Fruit fly (Drosophila melanogaster) whole organism, adult: ENCODE measurements around the gene CG31441.
A peak's percentile ranks its signal among the peaks of the same experiment; 100 is the strongest.

Experiments used
- CG11617 ChIP-seq: fragments of 200-800 bp; sonication (Bioruptor generic); optimal IDR thresholded peaks from 2 replicates; lab custom pipeline; 2017; ENCODE audit warnings: mild to moderate bottlenecking, missing biosample characterization, missing genetic modification reagents, missing genetic modification characterization
- CG12768 ChIP-seq: fragments of 200-800 bp; sonication (Bioruptor generic); optimal IDR thresholded peaks from 2 replicates; lab custom pipeline; 2017; ENCODE audit warnings: missing biosample characterization, missing genetic modification characterization, mild to moderate bottlenecking, moderate library complexity, missing genetic modification reagents
- CG14711 ChIP-seq: fragments of 200-800 bp; sonication (Bioruptor generic); optimal IDR thresholded peaks from 2 replicates; lab custom pipeline; 2018; ENCODE audit warnings: missing biosample characterization, mild to moderate bottlenecking, missing genetic modification characterization, moderate library complexity
- CG1620 ChIP-seq: fragments of 200-800 bp; sonication (Bioruptor generic); optimal IDR thresholded peaks from 2 replicates; lab custom pipeline; 2016; ENCODE audit warnings: missing biosample characterization, missing genetic modification characterization
- CG33017 ChIP-seq: fragments of 200-800 bp; sonication (Bioruptor generic); optimal IDR thresholded peaks from 2 replicates; lab custom pipeline; 2018; ENCODE audit warnings: missing biosample characterization, mild to moderate bottlenecking, missing genetic modification characterization, moderate library complexity
- CG5204 ChIP-seq: fragments of 200-800 bp; sonication (Bioruptor generic); optimal IDR thresholded peaks from 2 replicates; lab custom pipeline; 2016; ENCODE audit warnings: missing biosample characterization, missing genetic modification characterization
- CG7045 ChIP-seq: fragments of 200-800 bp; sonication (Bioruptor generic); optimal IDR thresholded peaks from 2 replicates; lab custom pipeline; 2017; ENCODE audit warnings: missing biosample characterization, mild to moderate bottlenecking, missing genetic modification characterization
- CG7101 ChIP-seq: fragments of 200-800 bp; sonication (Bioruptor generic); optimal IDR thresholded peaks from 2 replicates; lab custom pipeline; 2018; ENCODE audit warnings: missing biosample characterization, mild to moderate bottlenecking, missing genetic modification characterization, moderate library complexity
- Clk ChIP-seq: fragments of 200-800 bp; sonication (Bioruptor generic); optimal IDR thresholded peaks from 2 replicates; lab custom pipeline; 2017; ENCODE audit warnings: missing biosample characterization, missing genetic modification characterization
- Crg-1 ChIP-seq: fragments of 200-800 bp; sonication (Bioruptor generic); optimal IDR thresholded peaks from 2 replicates; lab custom pipeline; 2016; ENCODE audit warnings: missing biosample characterization, missing genetic modification characterization
- Hr96 ChIP-seq: fragments of 200-800 bp; sonication (Bioruptor generic); optimal IDR thresholded peaks from 2 replicates; lab custom pipeline; 2016; ENCODE audit warnings: missing biosample characterization, missing genetic modification characterization
- Mnt ChIP-seq: fragments of 200-800 bp; sonication (Bioruptor generic); optimal IDR thresholded peaks from 2 replicates; lab custom pipeline; 2016; ENCODE audit warnings: missing biosample characterization, mild to moderate bottlenecking, missing genetic modification characterization
- bab1 ChIP-seq: fragments of 200-800 bp; sonication (Bioruptor generic); optimal IDR thresholded peaks from 3 replicates; lab custom pipeline; 2019; ENCODE audit warnings: missing biosample characterization, mild to moderate bottlenecking, missing genetic modification characterization, moderate library complexity
- cic ChIP-seq: fragments of 200-800 bp; sonication (Bioruptor generic); optimal IDR thresholded peaks from 2 replicates; lab custom pipeline; 2017; ENCODE audit warnings: missing biosample characterization, mild to moderate bottlenecking, missing genetic modification characterization, moderate library complexity
- cnc ChIP-seq, 2 experiments: fragments of >200 bp; optimal IDR thresholded peaks; 2 replicates each; lab custom pipeline; 2017
- kay ChIP-seq: fragments of 200-800 bp; sonication (Bioruptor generic); peaks from one replicate; lab custom pipeline; 2016; ENCODE audit warnings: missing biosample characterization, missing genetic modification characterization, borderline replicate concordance
- ovo ChIP-seq: fragments of 200-800 bp; sonication (Bioruptor generic); optimal IDR thresholded peaks from 2 replicates; lab custom pipeline; 2016; ENCODE audit warnings: missing biosample characterization, missing genetic modification characterization
- pad ChIP-seq: fragments of 200-800 bp; sonication (Bioruptor generic); optimal IDR thresholded peaks from 3 replicates; lab custom pipeline; 2017; ENCODE audit warnings: missing biosample characterization, missing genetic modification characterization, mild to moderate bottlenecking, moderate library complexity, missing genetic modification reagents
- tj ChIP-seq: fragments of 200-800 bp; sonication (Bioruptor generic); optimal IDR thresholded peaks from 3 replicates; lab custom pipeline; 2017; ENCODE audit warnings: missing biosample characterization, mild to moderate bottlenecking, missing genetic modification characterization, moderate library complexity
- toe ChIP-seq: fragments of 200-800 bp; sonication (Bioruptor generic); optimal IDR thresholded peaks from 2 replicates; lab custom pipeline; 2016; ENCODE audit warnings: missing biosample characterization, missing genetic modification characterization

CG31441 gene

DNA sequence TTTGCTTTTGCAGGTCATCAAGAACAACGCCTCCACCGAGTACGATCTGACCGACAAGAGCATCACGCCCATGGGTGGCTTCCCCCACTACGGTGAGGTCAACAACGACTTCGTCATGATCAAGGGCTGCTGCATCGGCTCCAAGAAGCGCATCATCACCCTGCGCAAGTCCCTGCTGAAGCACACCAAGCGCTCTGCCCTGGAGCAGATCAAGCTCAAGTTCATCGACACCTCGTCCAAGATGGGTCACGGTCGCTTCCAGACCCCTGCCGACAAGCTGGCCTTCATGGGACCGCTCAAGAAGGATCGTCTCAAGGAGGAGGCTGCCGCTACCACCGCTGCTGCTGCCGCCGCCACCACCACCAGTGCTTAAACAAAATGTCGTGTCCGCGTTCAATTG lies 11.6 kb upstream of the CG31441 start:
- TF ChIP-seq Clk (GFP tag; lab: Kevin White, UChicago) = no peak
- no peak for TF ChIP-seq toe (GFP tag; lab: Kevin White, UChicago)
- no peak for TF ChIP-seq CG7045 (GFP tag; lab: Kevin White, UChicago)
- TF ChIP-seq pad = no peak
- no peak for TF ChIP-seq CG1620 (GFP tag; lab: Kevin White, UChicago)
- TF ChIP-seq cnc (optimal IDR thresholded peaks at IDR 0.05; lab: Kevin White, UChicago) = no peak
- TF ChIP-seq CG33017 (tag; lab: Kevin White, UChicago) = no peak

DNA sequence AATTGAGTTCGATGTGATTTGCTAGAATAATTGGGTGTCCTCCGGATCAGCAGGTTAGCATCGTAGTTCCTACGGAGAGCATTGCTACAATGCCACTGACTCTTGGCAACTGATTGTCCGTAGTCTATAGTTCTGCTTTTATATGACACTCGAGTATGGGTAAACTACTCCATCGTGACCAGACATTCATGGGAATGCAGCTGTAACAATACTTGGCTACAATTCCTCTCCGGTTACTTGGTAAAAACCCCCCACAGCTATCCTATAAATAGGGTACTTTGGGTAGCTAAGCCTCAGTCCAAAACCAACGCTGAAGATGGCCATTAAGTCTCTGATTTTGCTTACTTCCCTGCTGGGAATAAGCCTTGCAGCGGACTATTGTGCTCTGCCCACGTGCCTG lies 10.9 kb upstream of the CG31441 start, which contains the start of gene scpr-C:
scpr-C (plus strand) TSS at position 301 of the 400 bp plus-strand sequence.
- TF ChIP-seq CG1620 (GFP tag; lab: Kevin White, UChicago) (no peak), ovo (GFP tag; lab: Kevin White, UChicago) (no peak), CG7045 (GFP tag; lab: Kevin White, UChicago) (no peak)

DNA sequence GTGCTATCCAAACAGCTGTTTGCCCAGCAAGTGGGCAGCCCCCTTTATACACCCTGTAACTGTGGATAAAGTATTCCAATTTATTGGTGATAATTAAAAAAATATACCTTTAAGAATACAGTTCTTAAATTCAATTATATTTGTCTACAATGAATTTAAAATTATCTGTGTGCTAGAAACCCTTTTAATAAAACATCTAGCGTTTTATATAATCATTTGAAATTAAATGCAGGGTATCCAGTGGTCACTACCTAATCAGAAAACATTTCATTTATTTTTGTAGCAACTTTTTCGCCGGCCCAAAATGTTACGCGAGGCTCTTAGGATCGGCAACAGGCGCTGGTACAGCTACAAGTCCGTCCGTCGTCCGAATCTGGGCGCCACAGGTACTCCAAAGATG lies 9.6 kb upstream of the CG31441 start, which contains the start of gene CG17726:
CG17726 (plus strand) TSS at position 267 of the 400 bp plus-strand sequence.
- TF ChIP-seq Mnt (GFP tag; lab: Kevin White, UChicago) = peak; percentile 69
- TF ChIP-seq CG12768 (GFP tag; lab: Kevin White, UChicago) = peak; percentile 89
- TF ChIP-seq CG1620 (GFP tag; lab: Kevin White, UChicago) = peak; percentile 87
- TF ChIP-seq Clk (GFP tag; lab: Kevin White, UChicago) = no peak
- peak; percentile 97 for TF ChIP-seq CG14711 (tag; lab: Kevin White, UChicago)
- no peak for TF ChIP-seq toe (GFP tag; lab: Kevin White, UChicago)
- peak; percentile 99 for TF ChIP-seq CG7101 (tag; lab: Kevin White, UChicago)
- no peak for TF ChIP-seq cnc (optimal IDR thresholded peaks at IDR 0.05; lab: Kevin White, UChicago)
- peak; percentile 91 for TF ChIP-seq CG7045 (GFP tag; lab: Kevin White, UChicago)
- peak; percentile 87 for TF ChIP-seq ovo (GFP tag; lab: Kevin White, UChicago)
- TF ChIP-seq bab1 (GFP tag; lab: Kevin White, UChicago) = peak; percentile 98
- TF ChIP-seq pad = peak; percentile 66
- TF ChIP-seq CG5204 = no peak
- no peak for TF ChIP-seq kay (GFP tag; lab: Kevin White, UChicago)
- TF ChIP-seq Crg-1 (GFP tag; lab: Kevin White, UChicago) = peak; percentile 92
- TF ChIP-seq Hr96 (GFP tag; lab: Kevin White, UChicago) = no peak
- TF ChIP-seq CG33017 (tag; lab: Kevin White, UChicago) = peak; percentile 99
- peak; percentile 62 for TF ChIP-seq cic
- peak; percentile 68 for TF ChIP-seq tj
- TF ChIP-seq CG11617 (GFP tag; lab: Kevin White, UChicago) = peak; percentile 95

DNA sequence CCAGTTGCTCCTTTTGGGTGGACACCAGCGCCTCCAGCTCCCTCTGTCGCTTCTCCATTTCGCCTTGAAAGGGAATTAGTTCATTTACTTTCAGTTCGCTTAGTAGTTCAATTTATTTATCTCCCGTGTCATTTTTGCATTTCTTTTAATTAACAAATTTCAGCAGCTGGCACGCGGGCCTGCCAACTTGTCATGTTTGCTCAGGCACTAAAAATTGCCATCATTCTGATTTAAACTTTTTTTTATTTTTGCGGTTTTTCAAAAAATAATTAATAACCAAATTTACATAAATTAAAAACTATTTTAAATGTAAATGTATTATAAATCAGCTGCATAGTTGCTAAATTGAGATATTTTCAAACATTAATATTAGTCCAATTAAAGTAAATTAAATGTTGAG lies 5.7 kb upstream of the CG31441 start, which contains the start of gene GCC88:
GCC88 (minus strand) TSS at position 209 of the 400 bp plus-strand sequence.
- TF ChIP-seq cic = no peak
- no peak for TF ChIP-seq Hr96 (GFP tag; lab: Kevin White, UChicago)
- no peak for TF ChIP-seq cnc (optimal IDR thresholded peaks at IDR 0.05; lab: Kevin White, UChicago)
- no peak for TF ChIP-seq CG1620 (GFP tag; lab: Kevin White, UChicago)
- TF ChIP-seq toe (GFP tag; lab: Kevin White, UChicago) = no peak
- TF ChIP-seq bab1 (GFP tag; lab: Kevin White, UChicago) = no peak
- TF ChIP-seq CG12768 (GFP tag; lab: Kevin White, UChicago) = no peak

DNA sequence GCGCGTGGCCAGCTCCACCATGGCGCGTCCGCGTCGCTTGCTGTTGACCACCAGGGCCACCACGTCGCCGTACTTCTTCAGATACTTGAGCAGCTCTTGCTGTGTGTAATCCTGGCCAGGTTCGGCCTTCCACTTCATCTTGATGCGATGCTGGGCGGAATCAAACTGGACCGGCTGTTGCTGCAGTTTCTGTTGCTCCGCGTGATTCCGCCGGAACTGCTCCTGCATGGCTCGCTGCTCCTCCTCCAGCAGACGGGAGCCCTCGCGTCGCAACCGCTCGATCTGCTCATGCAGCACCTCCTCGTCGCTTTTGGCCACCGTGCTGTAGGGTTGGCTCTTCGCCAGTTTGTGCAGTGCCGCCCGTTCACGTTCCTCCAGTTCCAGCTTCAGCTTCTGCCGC lies 5.0 kb upstream of the CG31441 start:
- TF ChIP-seq CG11617 (GFP tag; lab: Kevin White, UChicago) = no peak
- no peak for TF ChIP-seq pad
- TF ChIP-seq bab1 (GFP tag; lab: Kevin White, UChicago) = no peak
- TF ChIP-seq CG5204 = no peak
- TF ChIP-seq cnc (optimal IDR thresholded peaks at IDR 0.05; lab: Kevin White, UChicago) = no peak
- no peak for TF ChIP-seq tj
- TF ChIP-seq Crg-1 (GFP tag; lab: Kevin White, UChicago) = no peak
- no peak for TF ChIP-seq ovo (GFP tag; lab: Kevin White, UChicago)
- no peak for TF ChIP-seq CG12768 (GFP tag; lab: Kevin White, UChicago)
- TF ChIP-seq Mnt (GFP tag; lab: Kevin White, UChicago) = no peak
- TF ChIP-seq cic = no peak
- no peak for TF ChIP-seq CG33017 (tag; lab: Kevin White, UChicago)
- no peak for TF ChIP-seq CG7101 (tag; lab: Kevin White, UChicago)
- TF ChIP-seq Clk (GFP tag; lab: Kevin White, UChicago) = no peak
- TF ChIP-seq toe (GFP tag; lab: Kevin White, UChicago) = no peak

DNA sequence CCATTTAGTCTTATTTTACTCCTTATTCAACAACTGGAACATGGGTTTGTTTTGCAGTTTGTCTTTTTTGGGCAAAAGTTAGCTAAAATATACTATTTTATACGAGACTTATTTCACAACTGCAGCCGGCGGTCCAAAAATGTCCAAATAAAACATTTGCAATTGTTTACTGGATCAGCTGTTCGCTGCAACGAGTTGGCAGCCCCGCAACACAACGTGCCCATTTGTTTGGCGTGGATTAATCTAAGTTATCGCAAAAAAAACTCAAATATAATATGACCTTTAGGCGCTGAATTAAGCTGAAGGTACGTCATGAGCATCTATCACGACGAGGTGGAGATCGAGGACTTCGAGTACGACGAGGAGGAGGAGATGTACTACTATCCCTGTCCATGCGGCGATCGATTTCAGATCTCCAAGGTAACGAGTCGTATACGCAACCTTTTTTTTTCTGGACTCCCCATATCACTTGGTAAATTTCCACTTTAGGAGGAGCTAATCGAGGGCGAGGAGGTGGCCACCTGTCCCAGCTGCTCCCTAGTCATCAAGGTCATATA lies 4.3 kb upstream of the CG31441 start, which contains the start of the genes CG17187 and Dph3:
CG17187 (minus strand) TSS at position 175 of the 557 bp plus-strand sequence.
Dph3 (plus strand) TSS at position 208 of the 557 bp plus-strand sequence.
- TF ChIP-seq CG5204 (no peak), CG7101 (tag; lab: Kevin White, UChicago) (no peak), cnc (optimal IDR thresholded peaks at IDR 0.05; lab: Kevin White, UChicago) (no peak), CG11617 (GFP tag; lab: Kevin White, UChicago) (no peak), Mnt (GFP tag; lab: Kevin White, UChicago) (peak; percentile 80), toe (GFP tag; lab: Kevin White, UChicago) (no peak), CG12768 (GFP tag; lab: Kevin White, UChicago) (no peak), bab1 (GFP tag; lab: Kevin White, UChicago) (peak; percentile 29), Hr96 (GFP tag; lab: Kevin White, UChicago) (no peak), ovo (GFP tag; lab: Kevin White, UChicago) (no peak), CG14711 (tag; lab: Kevin White, UChicago) (no peak)
